Worm (Caenorhabditis elegans) whole organism, late embryonic: ENCODE data around the gene ZK1086.2.

Source experiments
- F13H6.1 ChIP-seq: sonication (generic microtip); optimal IDR thresholded peaks from 2 replicates; lab custom pipeline; 2016; ENCODE audit warnings: missing genetic modification characterization, missing compliant biosample characterization
- T23F11.4 ChIP-seq: fragments of 200-800 bp; sonication (Bioruptor generic); optimal IDR thresholded peaks from 2 replicates; lab custom pipeline; 2018; ENCODE audit warnings: mild to moderate bottlenecking, missing genetic modification characterization, missing compliant biosample characterization
- Y22D7AL.16 ChIP-seq: sonication (generic microtip); optimal IDR thresholded peaks from 2 replicates; lab custom pipeline; 2016; ENCODE audit warnings: missing genetic modification characterization, missing compliant biosample characterization
- ama-1 ChIP-seq: fragments of 150-350 bp; optimal IDR thresholded peaks from 2 replicates; lab custom pipeline; 2014
- che-1 ChIP-seq: sonication (generic microtip); optimal IDR thresholded peaks from 2 replicates; lab custom pipeline; 2016; ENCODE audit warnings: mild to moderate bottlenecking, missing genetic modification characterization, missing compliant biosample characterization
- fkh-10 ChIP-seq: fragments of 150-350 bp; optimal IDR thresholded peaks from 2 replicates; lab custom pipeline; 2014; ENCODE audit warnings: missing biosample characterization, missing genetic modification reagents, missing genetic modification characterization
- nhr-232 ChIP-seq: sonication (generic microtip); optimal IDR thresholded peaks from 2 replicates; lab custom pipeline; 2016; ENCODE audit warnings: missing genetic modification characterization, missing compliant biosample characterization
- pag-3 ChIP-seq: sonication (generic microtip); optimal IDR thresholded peaks from 2 replicates; lab custom pipeline; 2016; ENCODE audit warnings: missing compliant biosample characterization, missing genetic modification characterization, borderline replicate concordance
- pha-4 ChIP-seq: fragments of 150-350 bp; optimal IDR thresholded peaks from 2 replicates; lab custom pipeline; 2018; ENCODE audit warnings: missing biosample characterization, missing genetic modification reagents, missing genetic modification characterization
- tbx-2 ChIP-seq: sonication (generic microtip); optimal IDR thresholded peaks from 2 replicates; lab custom pipeline; 2016; ENCODE audit warnings: missing genetic modification characterization, missing compliant biosample characterization

DNA sequence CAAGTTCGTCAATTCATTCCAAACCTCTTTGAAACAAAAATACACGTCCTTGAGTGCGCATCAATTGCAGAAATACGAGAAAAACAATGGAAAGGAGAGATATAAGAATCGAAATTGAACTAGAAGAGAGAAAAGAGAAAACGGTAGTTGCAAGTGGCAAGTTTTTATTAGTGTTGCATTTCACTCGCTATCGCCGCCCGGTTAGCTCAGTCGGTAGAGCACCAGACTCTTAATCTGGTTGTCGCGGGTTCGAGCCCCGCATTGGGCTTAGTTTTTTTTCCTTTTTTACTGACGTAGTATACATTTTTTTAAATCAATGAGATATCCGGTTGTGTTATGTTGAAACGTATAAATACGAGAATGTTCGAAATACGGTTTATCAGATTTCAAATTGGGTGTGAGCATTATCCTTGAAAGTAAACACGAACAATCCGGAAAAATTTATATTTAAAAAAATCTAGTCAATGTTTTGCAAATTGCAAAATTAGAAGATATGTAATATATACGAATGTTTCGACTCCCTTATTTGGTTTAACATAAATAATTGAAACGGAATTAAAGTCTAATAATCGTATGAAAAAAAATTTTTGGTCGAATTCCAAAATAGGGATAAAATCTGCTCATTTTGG, 11.9 kb downstream of the ZK1086.2 start:
- TF ChIP-seq ama-1 (lab: Kevin White, UChicago) = no peak
- TF ChIP-seq Y22D7AL.16 (tag; lab: Kevin White, UChicago) = peak; percentile 26
- peak; percentile 32 for TF ChIP-seq che-1 (tag; lab: Kevin White, UChicago)
- TF ChIP-seq pha-4 = no peak
- no peak for TF ChIP-seq pag-3 (tag; lab: Kevin White, UChicago)
- no peak for TF ChIP-seq T23F11.4 (GFP tag; lab: Kevin White, UChicago)
- peak; percentile 1 for TF ChIP-seq nhr-232 (tag; lab: Kevin White, UChicago)
- no peak for TF ChIP-seq tbx-2 (tag; lab: Kevin White, UChicago)
- TF ChIP-seq F13H6.1 = no peak
- no peak for TF ChIP-seq fkh-10 (GFP tag; lab: Kevin White, UChicago)
